Fruit fly (Drosophila melanogaster) whole organism, prepupa: ENCODE results near the gene CG10660.

Experiments
- CG11762 ChIP-seq: fragments of 200-800 bp; sonication (Bioruptor generic); optimal IDR thresholded peaks from 3 replicates; lab custom pipeline; 2016; ENCODE audit warnings: missing biosample characterization, missing genetic modification characterization; ENCODE audit not compliant: insufficient read depth
- CG3032 ChIP-seq: fragments of 200-800 bp; optimal IDR thresholded peaks from 2 replicates; lab custom pipeline; 2019; ENCODE audit warnings: missing biosample characterization, mild to moderate bottlenecking, missing genetic modification characterization, moderate library complexity
- Sox15 ChIP-seq: fragments of 200-800 bp; sonication (Bioruptor generic); optimal IDR thresholded peaks from 3 replicates; lab custom pipeline; 2016; ENCODE audit warnings: missing biosample characterization, missing genetic modification characterization

dm6 chr3L:12534318-12534717, 43.8 kb upstream of the CG10660 start, which contains the start of gene Pmm2:
- TF ChIP-seq Sox15: no peak
- TF ChIP-seq CG3032 (tag; lab: Kevin White, UChicago): no peak
- no peak for TF ChIP-seq CG11762 (GFP tag; lab: Kevin White, UChicago)
